Worm (Caenorhabditis elegans) whole organism, midembryonic: ENCODE data around the gene nhr-94.

ENCODE experiments used
- T22C8.4 ChIP-seq: fragments of 200-800 bp; sonication (Bioruptor generic); IDR thresholded peaks from 2 replicates; pipeline ENCODE4 v1.3.6; 2022; ENCODE audit warnings: missing genetic modification characterization, missing compliant biosample characterization
- flt-1 ChIP-seq: fragments of 200-800 bp; sonication (Bioruptor generic); IDR thresholded peaks from 2 replicates; pipeline ENCODE4 v1.3.6; 2022; ENCODE audit warnings: missing genetic modification characterization, missing compliant biosample characterization
- klf-2 ChIP-seq: fragments of 200-800 bp; sonication (Bioruptor generic); conservative IDR thresholded peaks from 2 replicates; pipeline ENCODE4 v1.3.6; 2022; ENCODE audit warnings: missing genetic modification reagents, missing genetic modification characterization, missing compliant biosample characterization
- med-1 ChIP-seq: sonication (generic microtip); optimal IDR thresholded peaks from 2 replicates; lab custom pipeline; 2017; ENCODE audit warnings: missing genetic modification characterization, mild to moderate bottlenecking, missing compliant biosample characterization, antibody characterized with exemption, missing genetic modification reagents; ENCODE audit not compliant: insufficient read depth
- ref-1 ChIP-seq: fragments of 200-800 bp; sonication (Bioruptor generic); conservative IDR thresholded peaks from 2 replicates; pipeline ENCODE4 v1.3.6; 2022; ENCODE audit warnings: missing genetic modification reagents, missing genetic modification characterization, missing compliant biosample characterization
- ztf-23 ChIP-seq: fragments of 200-800 bp; sonication (Bioruptor generic); IDR thresholded peaks from 2 replicates; pipeline ENCODE4 v1.3.6; 2022; ENCODE audit warnings: missing genetic modification reagents, missing genetic modification characterization, missing compliant biosample characterization
- ztf-29 ChIP-seq: fragments of 200-800 bp; sonication (Bioruptor generic); IDR thresholded peaks from 2 replicates; pipeline ENCODE4 v1.3.6; 2022; ENCODE audit warnings: missing genetic modification reagents, missing genetic modification characterization, missing compliant biosample characterization

- no peak for TF ChIP-seq ztf-29 (GFP tag; lab: Robert Waterston, UW)
- no peak for TF ChIP-seq flt-1
- no peak for TF ChIP-seq ref-1 (GFP tag; lab: Robert Waterston, UW)
- no peak for TF ChIP-seq klf-2 (GFP tag; lab: Robert Waterston, UW)
- TF ChIP-seq T22C8.4 (GFP tag; lab: Robert Waterston, UW): no peak
- no peak for TF ChIP-seq ztf-23 (GFP tag; lab: Robert Waterston, UW)
- TF ChIP-seq med-1 (GFP tag; lab: Kevin White, UChicago): no peak
These were observed 50.7 kb downstream of the nhr-94 start, which contains the start of gene srd-29 for ce11 chrV:7635469-7635868.
